Comparison of ENCODE assay signal across 1 fruit fly cellular context in the genomic region with DNA sequence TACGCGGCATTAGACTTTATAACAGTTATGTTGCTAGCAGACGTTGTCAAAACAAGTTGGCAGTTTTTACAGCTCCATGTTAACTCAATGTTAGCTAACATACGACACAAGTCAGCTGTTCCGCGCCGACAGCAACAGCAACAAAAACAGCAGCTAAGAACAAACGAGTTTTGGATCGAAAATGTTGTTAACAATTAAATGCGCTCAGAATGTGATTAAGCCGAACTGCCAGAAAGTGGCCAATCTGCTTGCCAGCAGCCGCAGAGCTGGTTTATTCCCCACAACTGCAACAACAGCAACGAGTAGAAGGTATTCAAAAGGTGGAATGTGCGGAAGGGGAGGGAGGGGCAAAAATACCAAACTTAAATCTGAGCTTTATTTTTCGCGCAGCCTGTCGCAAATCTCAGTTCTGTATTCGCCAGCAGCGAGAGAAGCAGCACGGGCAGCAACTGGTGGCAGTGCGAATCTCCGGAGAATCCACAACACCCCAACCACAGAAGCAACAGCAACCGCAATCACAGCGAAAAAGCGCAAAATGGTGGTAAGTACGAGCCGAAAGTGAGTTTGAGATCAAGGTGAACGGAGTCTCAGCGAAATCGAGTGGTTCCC.
TF ChIP-seq lines count a peak whose summit lies in the region.

Gene Pcd, plus strand, starts transcription at position 116 of the 609 bp plus-strand sequence.

TF ChIP-seq in whole organism, embryonic, 481 proteins besides CTCF, POLR2A, EP300 and RAD21 (continued from another document):
- TF ChIP-seq Dll (GFP tag; IDR thresholded peaks at IDR 0.05; lab: Robert Waterston, UW; ENCODE audit: partially characterized antibody) (peak; percentile 41; the same call in 1 of the 4 replicates), emc (GFP tag; optimal IDR thresholded peaks at IDR 0.05; lab: Kevin White, UChicago) (no peak), CG32767 (GFP tag; IDR thresholded peaks at IDR 0.05; lab: Robert Waterston, UW) (0 out of 2 replicates have a peak, but pooled peaks have one; percentile 21), rib (GFP tag; IDR thresholded peaks at IDR 0.05; lab: Robert Waterston, UW) (peak; percentile 73), ewg (GFP tag; optimal IDR thresholded peaks at IDR 0.05; lab: Kevin White, UChicago) (peak; percentile 21), B-H2 (GFP tag; optimal IDR thresholded peaks at IDR 0.05; lab: Kevin White, UChicago) (peak; percentile 51), CG43689 (GFP tag; IDR thresholded peaks at IDR 0.05; lab: Robert Waterston, UW) (no peak), MESR4 (GFP tag; optimal IDR thresholded peaks at IDR 0.05; lab: Kevin White, UChicago) (peak; percentile 56), Mes4 (GFP tag; optimal IDR thresholded peaks at IDR 0.05; lab: Kevin White, UChicago) (no peak), CG3995 (GFP tag; optimal IDR thresholded peaks at IDR 0.05; lab: Kevin White, UChicago) (peak; percentile 14), CG1603 (tag; optimal IDR thresholded peaks at IDR 0.05; lab: Kevin White, UChicago) (peak; percentile 30), Ets97D (GFP tag; optimal IDR thresholded peaks at IDR 0.05; lab: Kevin White, UChicago) (no peak), CG12071 (GFP tag; optimal IDR thresholded peaks at IDR 0.05; lab: Kevin White, UChicago) (no peak), CG34422 (GFP tag; IDR thresholded peaks at IDR 0.05; lab: Robert Waterston, UW) (peak; percentile 14; the same call in 1 of the 3 replicates), MBD-R2 (GFP tag; IDR thresholded peaks at IDR 0.05; lab: Robert Waterston, UW) (peak; percentile 83), CG42726 (GFP tag; IDR thresholded peaks at IDR 0.05; lab: Robert Waterston, UW; ENCODE audit: partially characterized antibody) (0 out of 2 replicates have a peak, but pooled peaks have one; percentile 17), Fer1 (GFP tag; optimal IDR thresholded peaks at IDR 0.05; lab: Kevin White, UChicago) (no peak), sens-2 (GFP tag; IDR thresholded peaks at IDR 0.05; lab: Robert Waterston, UW) (0 out of 2 replicates have a peak, but pooled peaks have one; percentile 29), Xrp1 (GFP tag; IDR thresholded peaks at IDR 0.05; lab: Robert Waterston, UW) (no peak), CG18619 (GFP tag; optimal IDR thresholded peaks at IDR 0.05; lab: Kevin White, UChicago) (no peak), bbx (GFP tag; IDR thresholded peaks at IDR 0.05; lab: Robert Waterston, UW; ENCODE audit: partially characterized antibody) (peak; percentile 31; the same call in 1 of the 2 replicates), crol (GFP tag; IDR thresholded peaks at IDR 0.05; lab: Robert Waterston, UW) (peak; percentile 91), CG3847 (GFP tag; IDR thresholded peaks at IDR 0.05; lab: Robert Waterston, UW) (no peak), fu2 (GFP tag; optimal IDR thresholded peaks at IDR 0.05; lab: Kevin White, UChicago) (no peak), CG4707 (GFP tag; optimal IDR thresholded peaks at IDR 0.05; lab: Kevin White, UChicago) (no peak), Dp (GFP tag; optimal IDR thresholded peaks at IDR 0.05; lab: Kevin White, UChicago) (peak; percentile 88), CG4360 (GFP tag; IDR thresholded peaks at IDR 0.05; lab: Robert Waterston, UW) (peak; percentile 63), CG15514 (GFP tag; optimal IDR thresholded peaks at IDR 0.05; lab: Kevin White, UChicago) (peak; percentile 77), Med (GFP tag; lab: Kevin White, UChicago) (peak; percentile 33), Dref (GFP tag; IDR thresholded peaks at IDR 0.05; lab: Robert Waterston, UW) (no peak), GATAe (GFP tag; conservative IDR thresholded peaks at IDR 0.05; lab: Robert Waterston, UW) (no peak)
